Worm (Caenorhabditis elegans): ENCODE measurements around the gene snpc-3.1.

Gene snpc-3.1

DNA sequence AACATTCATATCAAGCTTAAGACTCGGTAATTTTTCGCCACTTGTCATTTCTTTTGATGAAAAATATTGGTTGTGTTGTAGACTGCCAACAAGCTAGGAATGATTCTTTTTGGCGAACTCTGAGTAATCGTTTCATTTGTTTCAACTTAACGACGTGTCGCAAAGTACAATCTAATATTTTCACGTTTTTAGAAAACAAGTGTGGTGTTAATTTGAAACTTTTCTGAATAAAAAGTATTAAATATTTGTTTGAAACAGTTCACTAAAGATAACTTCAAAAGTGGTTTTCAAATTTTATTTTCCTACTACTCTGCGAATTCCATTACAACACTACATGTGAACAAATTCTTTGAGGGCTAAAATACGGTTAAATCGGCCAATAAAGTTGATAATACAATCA is 9.6 kb downstream of the snpc-3.1 start, which contains the start of gene T11F8.4:
Gene T11F8.4 (minus strand): TSS at position 101 of the 400 bp plus-strand sequence.
- no peak for TF ChIP-seq gei-17 (GFP tag; optimal IDR thresholded peaks at IDR 0.05)
- TF ChIP-seq ztf-3 (GFP tag; optimal IDR thresholded peaks at IDR 0.05), result no peak
- no peak for TF ChIP-seq B0261.1 (tag; optimal IDR thresholded peaks at IDR 0.05)
- no peak for TF ChIP-seq nhr-80 (tag; optimal IDR thresholded peaks at IDR 0.05)
- no peak for TF ChIP-seq rpc-1 (optimal IDR thresholded peaks at IDR 0.05)
- TF ChIP-seq rpc-1 (tag; optimal IDR thresholded peaks at IDR 0.05), result no peak
- no peak for TF ChIP-seq F57A8.1 (GFP tag; optimal IDR thresholded peaks at IDR 0.05)
- no peak for TF ChIP-seq ama-1 (optimal IDR thresholded peaks at IDR 0.05)
- TF ChIP-seq ama-1 (GFP tag; optimal IDR thresholded peaks at IDR 0.05), result no peak
- TF ChIP-seq madf-6 (GFP tag; IDR thresholded peaks at IDR 0.05), result no peak
- TF ChIP-seq nfya-1 (tag; optimal IDR thresholded peaks at IDR 0.05; ENCODE audit: borderline replicate concordance, insufficient read depth), result no peak
- no peak for TF ChIP-seq snpc-4 (GFP tag; optimal IDR thresholded peaks at IDR 0.05)
- no peak for TF ChIP-seq snpc-4 (tag; optimal IDR thresholded peaks at IDR 0.05)
- TF ChIP-seq die-1 (tag; optimal IDR thresholded peaks at IDR 0.05), result no peak
- TF ChIP-seq attf-5 (GFP tag; optimal IDR thresholded peaks at IDR 0.05), result no peak

- TF ChIP-seq ekl-4 (GFP tag; IDR thresholded peaks at IDR 0.05) (peak; percentile 48; the same call in 1 of the 2 replicates), madf-3 (GFP tag; IDR thresholded peaks at IDR 0.05) (no peak), rcor-1 (GFP tag; IDR thresholded peaks at IDR 0.05) (peak; percentile 23; the same call in 1 of the 2 replicates), F37B4.10 (GFP tag; IDR thresholded peaks at IDR 0.05) (no peak), tlf-1 (GFP tag; optimal IDR thresholded peaks at IDR 0.05) (peak; percentile 11), akir-1 (GFP tag; optimal IDR thresholded peaks at IDR 0.05) (no peak), B0035.1 (tag; optimal IDR thresholded peaks at IDR 0.05) (no peak), nhr-90 (tag; optimal IDR thresholded peaks at IDR 0.05) (no peak), madf-8 (GFP tag; conservative IDR thresholded peaks at IDR 0.05) (0 out of 2 replicates have a peak, but pooled peaks have one; percentile 30), hmg-1.2 (GFP tag; IDR thresholded peaks at IDR 0.05) (peak; percentile 43), ztf-25 (GFP tag; IDR thresholded peaks at IDR 0.05) (no peak), nfya-1 (tag; optimal IDR thresholded peaks at IDR 0.05; ENCODE audit: borderline replicate concordance, insufficient read depth) (no peak), Y95B8A.8 (GFP tag; IDR thresholded peaks at IDR 0.05) (0 out of 2 replicates have a peak, but pooled peaks have one; percentile 60), F57C9.4 (tag; optimal IDR thresholded peaks at IDR 0.05) (no peak), sptf-2 (GFP tag; optimal IDR thresholded peaks at IDR 0.05) (no peak), unc-62 (GFP tag; optimal IDR thresholded peaks at IDR 0.05) (no peak), cebp-1 (GFP tag; IDR thresholded peaks at IDR 0.05) (no peak), cebp-1 (tag; optimal IDR thresholded peaks at IDR 0.05) (no peak), C17E4.6 (GFP tag; IDR thresholded peaks at IDR 0.05) (peak; percentile 67; the same call in 1 of the 2 replicates), F57A8.1 (GFP tag; optimal IDR thresholded peaks at IDR 0.05) (no peak), Y79H2A.3 (GFP tag; conservative IDR thresholded peaks at IDR 0.05) (peak; percentile 53; the same call in 1 of the 2 replicates), unc-130 (GFP tag; optimal IDR thresholded peaks at IDR 0.05) (peak; percentile 12), F33H1.4 (GFP tag; IDR thresholded peaks at IDR 0.05) (peak; percentile 55), F49E8.2 (tag; optimal IDR thresholded peaks at IDR 0.05; ENCODE audit: insufficient read depth) (peak; percentile 57), F52B5.7 (tag; optimal IDR thresholded peaks at IDR 0.05) (no peak), aptf-2 (GFP tag; conservative IDR thresholded peaks at IDR 0.05) (no peak), somi-1 (GFP tag; optimal IDR thresholded peaks at IDR 0.05) (no peak), let-607 (tag; optimal IDR thresholded peaks at IDR 0.05) (no peak), tbp1 (GFP tag; optimal IDR thresholded peaks at IDR 0.05) (peak; percentile 31), Y56A3A.18 (GFP tag; IDR thresholded peaks at IDR 0.05) (no peak), ama-1 (optimal IDR thresholded peaks at IDR 0.05) (no peak), ama-1 (GFP tag; optimal IDR thresholded peaks at IDR 0.05) (peak in 1 of 2 experiments; percentile 64), B0336.3 (GFP tag; IDR thresholded peaks at IDR 0.05) (0 out of 2 replicates have a peak, but pooled peaks have one; percentile 32), ztf-22 (GFP tag; optimal IDR thresholded peaks at IDR 0.05) (no peak), F10E7.11 (tag; optimal IDR thresholded peaks at IDR 0.05) (no peak), ztf-18 (tag; optimal IDR thresholded peaks at IDR 0.05) (no peak), hsf-1 (GFP tag; IDR thresholded peaks at IDR 0.05) (peak; percentile 25; the same call in 1 of the 2 replicates)
These were observed 13.0 kb downstream of the snpc-3.1 start for ce11 chrIV:5473098-5473497.
